Worm (Caenorhabditis elegans) whole organism, L4/young adult: ENCODE measurements around the gene D1053.4.

Source experiments
- W03F9.2 ChIP-seq: fragments of 150-350 bp; optimal IDR thresholded peaks from 2 replicates; lab custom pipeline; 2014; ENCODE audit warnings: missing biosample characterization, missing genetic modification characterization
- dao-5 ChIP-seq: sonication (generic microtip); optimal IDR thresholded peaks from 2 replicates; lab custom pipeline; 2016; ENCODE audit warnings: missing genotype, missing genetic modification characterization, moderate library complexity, missing compliant biosample characterization
- him-1 ChIP-seq: sonication (generic microtip); optimal IDR thresholded peaks from 2 replicates; lab custom pipeline; 2016; ENCODE audit warnings: missing genotype, missing genetic modification reagents, missing genetic modification characterization, missing compliant biosample characterization

DNA sequence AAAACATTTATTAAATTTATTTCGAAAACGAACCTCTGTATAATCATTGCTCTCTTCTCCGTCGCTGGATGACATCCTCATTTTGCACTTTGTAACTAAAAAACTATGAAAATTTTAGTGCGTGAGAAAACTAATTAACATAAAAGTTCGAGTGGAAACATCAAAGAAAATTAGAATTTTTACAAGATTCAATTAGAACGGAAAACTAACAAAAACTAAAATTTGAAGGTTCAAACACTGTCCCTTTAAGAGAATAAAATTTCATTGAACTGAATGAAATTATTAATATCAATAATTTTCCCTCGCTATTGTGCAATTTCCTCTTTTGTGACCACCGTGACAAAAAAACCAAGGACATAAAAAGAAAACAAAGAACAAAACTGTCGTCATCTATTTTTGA is 13.5 kb upstream of the D1053.4 start, which contains the start of gene D1053.3:
- TF ChIP-seq dao-5, result no peak
- TF ChIP-seq him-1 (tag; lab: Kevin White, UChicago), result no peak
- TF ChIP-seq W03F9.2 (tag; lab: Kevin White, UChicago), result no peak
